Worm (Caenorhabditis elegans) whole organism, midembryonic: ENCODE measurements around the gene F46C5.10.

Experiments
- T22C8.4 ChIP-seq: fragments of 200-800 bp; sonication (Bioruptor generic); IDR thresholded peaks from 2 replicates; pipeline ENCODE4 v1.3.6; 2022; ENCODE audit warnings: missing genetic modification characterization, missing compliant biosample characterization
- cog-1 ChIP-seq: sonication (generic microtip); optimal IDR thresholded peaks from 2 replicates; lab custom pipeline; 2016; ENCODE audit warnings: missing genetic modification characterization, missing compliant biosample characterization
- flt-1 ChIP-seq: fragments of 200-800 bp; sonication (Bioruptor generic); IDR thresholded peaks from 2 replicates; pipeline ENCODE4 v1.3.6; 2022; ENCODE audit warnings: missing genetic modification characterization, missing compliant biosample characterization
- klf-2 ChIP-seq: fragments of 200-800 bp; sonication (Bioruptor generic); conservative IDR thresholded peaks from 2 replicates; pipeline ENCODE4 v1.3.6; 2022; ENCODE audit warnings: missing genetic modification reagents, missing genetic modification characterization, missing compliant biosample characterization
- med-1 ChIP-seq: sonication (generic microtip); optimal IDR thresholded peaks from 2 replicates; lab custom pipeline; 2017; ENCODE audit warnings: missing genetic modification characterization, mild to moderate bottlenecking, missing compliant biosample characterization, antibody characterized with exemption, missing genetic modification reagents; ENCODE audit not compliant: insufficient read depth
- ref-1 ChIP-seq: fragments of 200-800 bp; sonication (Bioruptor generic); conservative IDR thresholded peaks from 2 replicates; pipeline ENCODE4 v1.3.6; 2022; ENCODE audit warnings: missing genetic modification reagents, missing genetic modification characterization, missing compliant biosample characterization
- tab-1 ChIP-seq: fragments of 200-800 bp; sonication (Bioruptor generic); IDR thresholded peaks from 2 replicates; pipeline ENCODE4 v1.3.6; 2022; ENCODE audit warnings: missing genetic modification characterization, missing compliant biosample characterization
- ztf-23 ChIP-seq: fragments of 200-800 bp; sonication (Bioruptor generic); IDR thresholded peaks from 2 replicates; pipeline ENCODE4 v1.3.6; 2022; ENCODE audit warnings: missing genetic modification reagents, missing genetic modification characterization, missing compliant biosample characterization
- ztf-29 ChIP-seq: fragments of 200-800 bp; sonication (Bioruptor generic); IDR thresholded peaks from 2 replicates; pipeline ENCODE4 v1.3.6; 2022; ENCODE audit warnings: missing genetic modification reagents, missing genetic modification characterization, missing compliant biosample characterization

F46C5.10 gene

DNA sequence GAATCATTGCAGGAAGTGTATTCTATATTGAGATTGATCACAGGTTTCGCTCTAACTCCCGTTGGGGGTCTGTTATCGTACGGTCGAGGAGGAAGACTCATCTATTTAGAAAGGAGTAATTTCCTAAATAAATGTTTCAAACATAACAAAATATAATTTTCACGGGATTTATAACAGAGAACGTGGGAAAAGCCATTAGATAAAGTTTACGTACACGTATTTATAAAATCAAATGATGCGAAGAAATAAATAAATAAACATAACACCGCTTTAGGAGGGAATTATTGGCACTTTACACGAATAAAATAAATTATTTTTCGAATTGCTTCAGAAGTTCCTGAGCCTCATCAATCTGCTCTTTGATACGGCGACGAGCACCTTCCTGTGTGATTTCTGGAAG is 10.3 kb downstream of the F46C5.10 start, which contains the start of gene F07H5.10:
TSS of gene F07H5.10 (minus strand) at position 101 of the 400 bp plus-strand sequence.
- no peak for TF ChIP-seq med-1 (GFP tag; lab: Kevin White, UChicago)
- no peak for TF ChIP-seq cog-1 (tag; lab: Kevin White, UChicago)
- no peak for TF ChIP-seq ztf-29

DNA sequence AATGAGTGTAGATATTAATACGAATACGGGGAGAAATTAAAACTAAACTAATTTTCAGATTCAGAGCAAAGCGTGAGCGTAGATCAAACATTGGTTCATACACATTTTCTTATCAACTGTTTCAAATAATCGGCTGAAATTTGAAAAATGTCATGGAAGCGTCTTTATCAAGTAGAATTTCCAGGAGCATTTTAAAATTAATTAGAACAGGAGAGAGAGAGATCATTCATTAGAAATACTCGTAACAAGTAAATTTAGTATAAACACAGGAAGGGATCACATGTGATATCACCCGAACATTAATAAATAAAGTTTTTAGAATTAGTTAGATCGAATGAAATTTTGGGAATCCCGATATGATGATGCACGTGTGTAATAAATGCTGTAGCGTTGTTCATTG is 11.9 kb downstream of the F46C5.10 start, which contains the start of gene pho-13:
TSS of gene pho-13 (minus strand) at position 101 of the 400 bp plus-strand sequence.
- TF ChIP-seq ztf-29 = no peak
- TF ChIP-seq klf-2 (GFP tag; lab: Robert Waterston, UW) = no peak
- TF ChIP-seq ztf-23 = no peak
- no peak for TF ChIP-seq tab-1
- TF ChIP-seq flt-1 (GFP tag; lab: Robert Waterston, UW) = no peak
- TF ChIP-seq cog-1 (tag; lab: Kevin White, UChicago) = no peak
- no peak for TF ChIP-seq T22C8.4 (GFP tag; lab: Robert Waterston, UW)
- TF ChIP-seq med-1 (GFP tag; lab: Kevin White, UChicago) = no peak
- no peak for TF ChIP-seq ref-1 (GFP tag; lab: Robert Waterston, UW)

DNA sequence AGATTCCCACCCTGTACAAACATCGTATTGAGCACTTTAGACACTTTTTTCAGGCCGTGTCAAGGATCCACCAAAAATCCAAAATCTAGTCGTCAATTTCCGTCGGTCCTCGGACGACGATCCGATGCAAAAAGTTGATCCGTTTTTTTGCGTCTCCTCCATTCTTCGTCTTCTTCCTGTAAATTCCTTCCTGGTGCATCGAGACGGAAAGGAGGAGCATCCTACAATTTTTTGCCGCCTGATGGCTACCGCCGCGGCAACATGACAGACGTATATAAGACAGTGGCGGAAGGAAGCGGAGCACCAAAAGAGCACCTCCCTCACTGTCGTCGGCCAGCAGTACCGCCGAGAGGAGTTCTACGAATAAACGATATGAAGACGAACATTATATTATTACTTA is 18.0 kb downstream of the F46C5.10 start, which contains the start of gene appg-2:
TSS of gene appg-2 (plus strand) at position 301 of the 400 bp plus-strand sequence.
- TF ChIP-seq med-1 (GFP tag; lab: Kevin White, UChicago) (no peak), klf-2 (GFP tag; lab: Robert Waterston, UW) (no peak), ztf-23 (no peak), ref-1 (GFP tag; lab: Robert Waterston, UW) (no peak), ztf-29 (no peak), tab-1 (no peak), cog-1 (tag; lab: Kevin White, UChicago) (no peak), flt-1 (GFP tag; lab: Robert Waterston, UW) (no peak), T22C8.4 (GFP tag; lab: Robert Waterston, UW) (no peak)

DNA sequence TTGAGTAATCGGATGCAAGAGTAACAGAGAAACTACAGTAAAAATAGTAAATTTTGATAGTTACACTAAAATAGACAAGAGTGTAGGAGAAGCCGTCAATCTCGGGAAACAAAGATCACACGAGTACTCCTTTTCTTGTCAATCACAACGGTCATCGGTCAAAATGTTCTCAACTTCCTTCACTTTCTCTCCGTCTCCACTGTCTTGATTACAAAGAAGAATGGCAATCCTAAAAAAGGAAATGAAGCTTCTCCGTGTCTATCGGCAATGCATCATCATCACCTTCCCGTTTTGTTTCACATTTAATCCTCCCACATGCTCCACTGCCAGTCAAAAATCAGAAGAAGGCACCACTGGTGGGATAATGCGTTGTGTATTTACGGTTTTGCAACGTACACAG is 19.1 kb downstream of the F46C5.10 start:
- TF ChIP-seq tab-1 (no peak), T22C8.4 (GFP tag; lab: Robert Waterston, UW) (no peak), cog-1 (tag; lab: Kevin White, UChicago) (no peak), klf-2 (GFP tag; lab: Robert Waterston, UW) (no peak), ref-1 (GFP tag; lab: Robert Waterston, UW) (no peak), flt-1 (GFP tag; lab: Robert Waterston, UW) (no peak), med-1 (GFP tag; lab: Kevin White, UChicago) (no peak), ztf-23 (no peak), ztf-29 (no peak)

DNA sequence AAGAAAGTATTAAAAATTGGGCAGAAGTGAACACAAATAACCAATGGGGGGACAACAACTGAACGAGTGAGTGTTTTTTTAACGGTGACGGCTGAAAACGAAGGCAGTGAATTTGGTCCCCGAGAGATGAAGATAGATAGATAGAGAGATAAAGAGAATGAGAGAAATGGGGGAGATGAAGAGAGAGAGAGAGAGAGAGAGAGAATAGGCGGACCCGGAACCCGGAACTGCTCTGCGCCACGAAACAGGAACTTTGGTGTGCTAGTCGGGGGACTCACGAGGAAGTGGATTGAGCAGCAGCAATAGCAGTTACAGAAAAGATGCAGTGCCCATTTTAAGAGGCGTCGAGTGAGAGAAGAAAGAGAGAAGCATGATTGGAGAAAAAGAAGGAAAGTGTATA is 22.4 kb downstream of the F46C5.10 start:
- TF ChIP-seq tab-1 = no peak
- TF ChIP-seq ztf-29 = no peak
- no peak for TF ChIP-seq cog-1 (tag; lab: Kevin White, UChicago)
- no peak for TF ChIP-seq ref-1 (GFP tag; lab: Robert Waterston, UW)
- no peak for TF ChIP-seq flt-1 (GFP tag; lab: Robert Waterston, UW)
- no peak for TF ChIP-seq klf-2 (GFP tag; lab: Robert Waterston, UW)
- no peak for TF ChIP-seq ztf-23
- TF ChIP-seq T22C8.4 (GFP tag; lab: Robert Waterston, UW) = no peak
- TF ChIP-seq med-1 (GFP tag; lab: Kevin White, UChicago) = no peak

DNA sequence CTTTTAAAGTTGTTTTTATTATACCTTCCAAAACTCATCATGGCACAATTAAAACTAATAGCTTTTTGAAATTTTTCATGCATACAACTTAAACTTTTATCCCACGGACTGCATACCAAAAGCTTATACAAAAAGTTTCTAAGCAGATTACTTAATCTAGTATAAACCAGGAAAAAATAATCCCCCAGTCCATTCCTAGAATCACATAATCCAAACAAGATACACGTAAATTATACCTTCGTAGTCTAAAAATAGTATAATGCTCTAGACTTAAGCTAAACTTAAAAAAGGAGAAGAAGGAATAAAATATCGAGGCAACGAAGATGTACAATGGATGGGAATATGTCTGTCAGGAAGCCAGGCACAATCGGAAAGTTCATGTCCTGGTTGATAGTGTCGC is 23.6 kb downstream of the F46C5.10 start:
- no peak for TF ChIP-seq med-1 (GFP tag; lab: Kevin White, UChicago)
- TF ChIP-seq ztf-29 = no peak
- TF ChIP-seq cog-1 (tag; lab: Kevin White, UChicago) = no peak
- no peak for TF ChIP-seq T22C8.4 (GFP tag; lab: Robert Waterston, UW)
- no peak for TF ChIP-seq flt-1 (GFP tag; lab: Robert Waterston, UW)
- TF ChIP-seq tab-1 = no peak
- no peak for TF ChIP-seq ztf-23
- no peak for TF ChIP-seq klf-2 (GFP tag; lab: Robert Waterston, UW)
- no peak for TF ChIP-seq ref-1 (GFP tag; lab: Robert Waterston, UW)

DNA sequence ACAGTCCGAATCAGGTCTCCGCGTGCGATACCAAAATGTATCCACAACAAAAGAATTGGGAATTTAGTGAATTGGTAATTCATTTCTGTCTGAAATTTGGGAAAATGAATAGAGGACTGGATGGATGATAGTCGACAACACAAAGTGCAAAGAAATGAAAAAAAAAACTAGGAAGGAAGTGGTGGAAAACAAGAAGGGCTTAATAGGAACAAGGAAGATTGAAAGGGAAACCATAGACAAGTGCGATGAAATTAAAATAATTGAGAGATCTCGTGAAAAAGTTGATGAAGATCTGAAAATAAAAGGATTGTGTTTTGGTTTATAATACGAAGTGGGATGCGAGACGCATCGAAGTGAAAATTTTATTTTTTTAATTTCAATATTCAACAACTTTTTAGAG is 24.8 kb downstream of the F46C5.10 start, which contains the start of gene F07H5.7:
TSS of gene F07H5.7 (minus strand) at position 101 of the 400 bp plus-strand sequence.
- TF ChIP-seq ztf-23 = no peak
- no peak for TF ChIP-seq ztf-29
- TF ChIP-seq tab-1 = no peak
- no peak for TF ChIP-seq flt-1 (GFP tag; lab: Robert Waterston, UW)
- TF ChIP-seq T22C8.4 (GFP tag; lab: Robert Waterston, UW) = no peak
- TF ChIP-seq klf-2 (GFP tag; lab: Robert Waterston, UW) = no peak
- no peak for TF ChIP-seq cog-1 (tag; lab: Kevin White, UChicago)
- TF ChIP-seq med-1 (GFP tag; lab: Kevin White, UChicago) = no peak
- TF ChIP-seq ref-1 (GFP tag; lab: Robert Waterston, UW) = no peak

DNA sequence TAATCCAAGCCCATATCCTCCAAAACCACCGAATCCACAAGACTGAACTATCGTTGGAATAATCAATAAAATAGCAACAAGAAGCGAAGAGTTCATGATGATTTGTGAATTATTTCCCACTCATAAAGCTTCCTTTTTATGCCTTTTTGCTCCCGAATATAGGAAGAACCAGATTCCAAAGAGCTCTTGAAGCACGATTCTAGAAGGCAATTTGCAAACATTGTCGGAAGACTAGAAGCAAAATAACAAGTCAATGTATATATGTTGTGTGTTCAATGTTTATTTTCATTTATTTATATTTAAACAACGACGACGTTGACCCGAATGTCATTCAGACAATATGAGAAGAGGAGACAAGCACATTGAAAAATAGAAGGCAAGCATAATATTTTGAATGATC is 26.2 kb downstream of the F46C5.10 start, which contains the start of gene idpa-2:
TSS of gene idpa-2 (minus strand) at position 101 of the 400 bp plus-strand sequence.
- TF ChIP-seq ztf-29 = no peak
- no peak for TF ChIP-seq cog-1 (tag; lab: Kevin White, UChicago)
- TF ChIP-seq flt-1 (GFP tag; lab: Robert Waterston, UW) = no peak
- no peak for TF ChIP-seq klf-2 (GFP tag; lab: Robert Waterston, UW)
- no peak for TF ChIP-seq ref-1 (GFP tag; lab: Robert Waterston, UW)
- no peak for TF ChIP-seq tab-1
- TF ChIP-seq T22C8.4 (GFP tag; lab: Robert Waterston, UW) = no peak
- no peak for TF ChIP-seq ztf-23
- no peak for TF ChIP-seq med-1 (GFP tag; lab: Kevin White, UChicago)

DNA sequence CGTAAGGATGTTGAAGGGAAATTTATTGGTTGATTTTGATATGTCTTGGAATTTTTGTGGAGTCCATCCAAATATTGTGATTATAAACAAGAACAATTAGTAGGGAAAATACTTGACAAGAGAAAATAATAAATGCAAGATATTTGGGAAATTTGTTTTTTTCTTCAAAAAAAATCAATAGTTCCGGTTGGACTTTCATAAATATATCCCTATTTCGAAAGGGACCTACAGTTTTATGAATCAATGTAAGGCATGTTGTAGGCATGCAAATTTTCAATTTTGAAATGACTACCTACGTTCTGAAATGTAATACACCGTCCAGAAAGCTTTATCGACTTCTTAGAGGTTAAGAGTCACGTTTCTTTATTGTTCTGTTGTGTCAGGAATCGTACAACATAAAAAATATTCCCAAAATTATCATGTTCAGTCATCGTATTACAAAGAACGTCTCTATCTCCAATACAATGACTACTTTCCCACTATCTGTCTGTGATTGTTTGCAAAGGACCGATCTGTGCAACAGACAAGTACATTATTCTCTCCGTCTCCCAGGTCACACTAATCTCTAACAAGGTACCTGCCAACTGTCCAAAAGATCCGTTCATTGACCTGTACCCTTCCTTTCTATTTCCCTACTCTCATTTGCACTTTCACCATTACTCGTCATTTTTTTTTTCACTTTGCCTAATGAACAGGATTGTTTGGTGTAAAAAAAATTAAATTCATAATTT is 28.8 kb downstream of the F46C5.10 start, which contains the start of gene F07H5.13:
TSS of gene F07H5.13 (plus strand) at position 730 of the 731 bp plus-strand sequence.
- TF ChIP-seq flt-1 (GFP tag; lab: Robert Waterston, UW) = 0 out of 2 replicates have a peak, but pooled peaks have one; percentile 56
- TF ChIP-seq med-1 (GFP tag; lab: Kevin White, UChicago) = no peak
- TF ChIP-seq ztf-23 = 0 out of 2 replicates have a peak, but pooled peaks have one; percentile 41
